Fruit fly (Drosophila melanogaster): ENCODE data around the gene CG18731.

CG18731 gene

dm6 chr3R:29760042-29760441 is 35.2 kb downstream of the CG18731 start (continued):
- no peak for TF ChIP-seq fd3F (GFP tag; optimal IDR thresholded peaks at IDR 0.05)
- TF ChIP-seq Hr78 (GFP tag; optimal IDR thresholded peaks at IDR 0.05), result no peak
- 0 out of 2 replicates have a peak, but pooled peaks have one; percentile 25 for TF ChIP-seq NFAT (GFP tag; IDR thresholded peaks at IDR 0.05)
- no peak for TF ChIP-seq kah (GFP tag; optimal IDR thresholded peaks at IDR 0.05)
- TF ChIP-seq CG17186 (GFP tag; optimal IDR thresholded peaks at IDR 0.05), result no peak
- no peak for TF ChIP-seq Dbx (GFP tag; IDR thresholded peaks at IDR 0.05)
- no peak for TF ChIP-seq C15 (GFP tag; IDR thresholded peaks at IDR 0.05)
- TF ChIP-seq h (optimal IDR thresholded peaks at IDR 0.05), result no peak
- TF ChIP-seq luna (GFP tag; optimal IDR thresholded peaks at IDR 0.05), result no peak
- TF ChIP-seq bowl (GFP tag; IDR thresholded peaks at IDR 0.05), result no peak
- TF ChIP-seq CG12744 (GFP tag; optimal IDR thresholded peaks at IDR 0.05), result no peak
- TF ChIP-seq trem (tag; optimal IDR thresholded peaks at IDR 0.05), result no peak
- no peak for TF ChIP-seq chm (GFP tag; IDR thresholded peaks at IDR 0.05)
- no peak for TF ChIP-seq cas (GFP tag; IDR thresholded peaks at IDR 0.05)
- TF ChIP-seq org-1 (GFP tag; optimal IDR thresholded peaks at IDR 0.05), result no peak

dm6 chr3R:29761569-29761968 is 36.7 kb downstream of the CG18731 start:
- TF ChIP-seq lab (GFP tag; optimal IDR thresholded peaks at IDR 0.05), result no peak
- TF ChIP-seq CG1024 (GFP tag; IDR thresholded peaks at IDR 0.05), result no peak
- TF ChIP-seq Hr78 (GFP tag; optimal IDR thresholded peaks at IDR 0.05), result no peak
- no peak for TF ChIP-seq CG7556 (GFP tag; optimal IDR thresholded peaks at IDR 0.05)
- no peak for TF ChIP-seq HHEX (GFP tag; optimal IDR thresholded peaks at IDR 0.05)
- TF ChIP-seq pfk (GFP tag; optimal IDR thresholded peaks at IDR 0.05), result no peak
- no peak for TF ChIP-seq Hr51 (GFP tag; optimal IDR thresholded peaks at IDR 0.05)
- TF ChIP-seq CG11456 (GFP tag; IDR thresholded peaks at IDR 0.05), result no peak
- no peak for TF ChIP-seq bowl (GFP tag; IDR thresholded peaks at IDR 0.05)
- TF ChIP-seq Neu2 (GFP tag; optimal IDR thresholded peaks at IDR 0.05; ENCODE audit: borderline replicate concordance), result no peak
- TF ChIP-seq MBD-R2 (GFP tag; IDR thresholded peaks at IDR 0.05), result peak; percentile 16; the same call in 1 of the 2 replicates
- TF ChIP-seq CG8281 (tag; optimal IDR thresholded peaks at IDR 0.05), result no peak
- TF ChIP-seq CG43689 (GFP tag; IDR thresholded peaks at IDR 0.05), result no peak
- TF ChIP-seq grau (tag; optimal IDR thresholded peaks at IDR 0.05), result peak; percentile 9
- TF ChIP-seq Taf1 (GFP tag; IDR thresholded peaks at IDR 0.05), result no peak
- peak; percentile 40 for TF ChIP-seq kay (GFP tag; optimal IDR thresholded peaks at IDR 0.05)
- TF ChIP-seq unc-4 (GFP tag; IDR thresholded peaks at IDR 0.05; ENCODE audit: partially characterized antibody), result no peak
- TF ChIP-seq CG9932 (GFP tag; IDR thresholded peaks at IDR 0.05), result peak; percentile 45
- no peak for TF ChIP-seq knrl (GFP tag; IDR thresholded peaks at IDR 0.05; ENCODE audit: partially characterized antibody)
- TF ChIP-seq Trl (optimal IDR thresholded peaks at IDR 0.05), result no peak
- no peak for TF ChIP-seq Trl (GFP tag; optimal IDR thresholded peaks at IDR 0.05)
- no peak for TF ChIP-seq Sox100B (GFP tag; optimal IDR thresholded peaks at IDR 0.05)
- peak; percentile 7; the same call in 1 of the 2 replicates for TF ChIP-seq CG10366 (GFP tag; IDR thresholded peaks at IDR 0.05)
- TF ChIP-seq CG10565 (GFP tag; optimal IDR thresholded peaks at IDR 0.05), result no peak
- no peak for TF ChIP-seq Hmx (GFP tag; optimal IDR thresholded peaks at IDR 0.05)
- TF ChIP-seq CG5180 (GFP tag; optimal IDR thresholded peaks at IDR 0.05), result no peak
- peak; percentile 26 for TF ChIP-seq gem (tag; optimal IDR thresholded peaks at IDR 0.05)
- no peak for TF ChIP-seq br (optimal IDR thresholded peaks at IDR 0.05)
- peak; percentile 55; the same call in 2 of the 3 replicates for TF ChIP-seq row (GFP tag; IDR thresholded peaks at IDR 0.05)
- no peak for TF ChIP-seq stwl (tag; optimal IDR thresholded peaks at IDR 0.05)
- no peak for TF ChIP-seq prd (optimal IDR thresholded peaks at IDR 0.05)
- no peak for TF ChIP-seq prd (GFP tag; IDR thresholded peaks at IDR 0.05)
- TF ChIP-seq gt (GFP tag; IDR thresholded peaks at IDR 0.05), result no peak
- TF ChIP-seq sug (tag; optimal IDR thresholded peaks at IDR 0.05), result no peak
- TF ChIP-seq CG3838 (GFP tag; optimal IDR thresholded peaks at IDR 0.05), result no peak
- TF ChIP-seq Atf-2 (GFP tag; optimal IDR thresholded peaks at IDR 0.05), result no peak
- TF ChIP-seq Rfx (GFP tag; IDR thresholded peaks at IDR 0.05), result peak; percentile 25; the same call in 1 of the 2 replicates
- peak; percentile 47; the same call in 1 of the 2 replicates for TF ChIP-seq slbo (GFP tag; IDR thresholded peaks at IDR 0.05)
- no peak for TF ChIP-seq sisA (GFP tag; IDR thresholded peaks at IDR 0.05)
- TF ChIP-seq yki (optimal IDR thresholded peaks at IDR 0.05), result no peak

Measured in whole organism, embryonic.